Fruit fly (Drosophila melanogaster) whole organism, pupa: ENCODE measurements around the gene Rok.

ENCODE experiments used
- CG10348 ChIP-seq: fragments of 200-800 bp; sonication (Bioruptor generic); IDR thresholded peaks from 2 replicates; pipeline ENCODE4 v1.3.6; 2022; ENCODE audit warnings: missing biosample characterization, missing genetic modification characterization
- CG12605 ChIP-seq: fragments of 200-800 bp; sonication (Bioruptor generic); IDR thresholded peaks from 2 replicates; pipeline ENCODE4 v1.3.6; 2022; ENCODE audit warnings: missing biosample characterization, missing genetic modification characterization
- CG13204 ChIP-seq: fragments of 200-800 bp; sonication (Bioruptor generic); optimal IDR thresholded peaks from 2 replicates; lab custom pipeline; 2018; ENCODE audit warnings: missing biosample characterization, mild to moderate bottlenecking, missing genetic modification characterization, moderate library complexity
- CG14655 ChIP-seq: fragments of 200-800 bp; sonication (Bioruptor generic); optimal IDR thresholded peaks from 3 replicates; lab custom pipeline; 2017; ENCODE audit warnings: mild to moderate bottlenecking, missing biosample characterization, missing genetic modification reagents, missing genetic modification characterization
- CG15710 ChIP-seq: fragments of 200-800 bp; sonication (Bioruptor generic); optimal IDR thresholded peaks from 2 replicates; lab custom pipeline; 2018; ENCODE audit warnings: missing biosample characterization, mild to moderate bottlenecking, missing genetic modification characterization, moderate library complexity
- CG32121 ChIP-seq: fragments of 200-800 bp; sonication (Bioruptor generic); IDR thresholded peaks from 2 replicates; pipeline ENCODE4 v1.3.6; 2022; ENCODE audit warnings: missing biosample characterization, missing genetic modification characterization
- CG8159 ChIP-seq: fragments of 200-800 bp; sonication (Bioruptor generic); optimal IDR thresholded peaks from 3 replicates; lab custom pipeline; 2018; ENCODE audit warnings: missing biosample characterization, mild to moderate bottlenecking, missing genetic modification characterization, moderate library complexity
- CG8301 ChIP-seq: fragments of 200-800 bp; sonication (Bioruptor generic); optimal IDR thresholded peaks from 2 replicates; lab custom pipeline; 2018; ENCODE audit warnings: missing biosample characterization, mild to moderate bottlenecking, missing genetic modification characterization
- CG9948 ChIP-seq: fragments of 200-800 bp; sonication (Bioruptor generic); optimal IDR thresholded peaks from 2 replicates; lab custom pipeline; 2018; ENCODE audit warnings: missing biosample characterization, mild to moderate bottlenecking, missing genetic modification characterization, moderate library complexity
- D1 ChIP-seq: fragments of 200-800 bp; sonication (Bioruptor generic); optimal IDR thresholded peaks from 2 replicates; lab custom pipeline; 2018; ENCODE audit warnings: missing biosample characterization, mild to moderate bottlenecking, missing genetic modification characterization, moderate library complexity
- EcR ChIP-seq: fragments of 200-800 bp; sonication (Bioruptor generic); optimal IDR thresholded peaks from 3 replicates; lab custom pipeline; 2019; ENCODE audit warnings: missing biosample characterization, missing genetic modification characterization, mild to moderate bottlenecking, moderate library complexity, missing genetic modification reagents
- Ets98B ChIP-seq: fragments of 200-800 bp; sonication (Bioruptor generic); IDR thresholded peaks from 2 replicates; pipeline ENCODE4 v1.3.6; 2022; ENCODE audit warnings: missing biosample characterization, missing genetic modification characterization
- Pif1A ChIP-seq: fragments of 200-800 bp; sonication (Bioruptor generic); optimal IDR thresholded peaks from 3 replicates; lab custom pipeline; 2016; ENCODE audit warnings: missing biosample characterization, missing genetic modification characterization
- Snoo ChIP-seq: fragments of 200-800 bp; sonication (Bioruptor generic); optimal IDR thresholded peaks from 3 replicates; lab custom pipeline; 2017; ENCODE audit warnings: missing biosample characterization, mild to moderate bottlenecking, missing genetic modification characterization, inconsistent platforms
- fd96Ca ChIP-seq: fragments of 200-800 bp; sonication (Bioruptor generic); IDR thresholded peaks from 3 replicates; pipeline ENCODE4 v1.3.6; 2022; ENCODE audit warnings: missing biosample characterization, missing genetic modification characterization
- gl ChIP-seq: fragments of 200-800 bp; sonication (Bioruptor generic); optimal IDR thresholded peaks from 2 replicates; lab custom pipeline; 2018; ENCODE audit warnings: missing biosample characterization, mild to moderate bottlenecking, missing genetic modification characterization
- rn ChIP-seq: fragments of 200-800 bp; sonication (Bioruptor generic); IDR thresholded peaks from 2 replicates; pipeline ENCODE4 v1.3.6; 2022; ENCODE audit warnings: missing biosample characterization, missing genetic modification characterization

Gene Rok

DNA sequence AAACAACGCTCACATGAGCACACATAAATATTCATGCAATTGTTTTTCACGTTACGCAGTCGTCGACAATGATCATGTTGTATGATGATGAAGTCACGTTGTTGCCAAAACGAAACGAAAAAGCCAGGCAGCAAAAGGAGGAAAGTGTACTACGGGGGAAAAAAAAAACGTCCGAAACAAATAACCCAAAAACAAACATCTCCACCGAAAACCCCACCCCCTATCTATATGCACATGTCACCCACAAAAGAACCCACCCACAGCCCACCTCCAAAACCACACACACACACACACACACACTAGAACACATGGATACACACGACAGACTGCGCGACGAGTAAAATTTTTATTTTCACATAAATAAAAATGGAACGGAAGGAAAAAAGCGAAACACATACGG, 62.1 kb downstream of the Rok start:
- TF ChIP-seq gl, result no peak
- TF ChIP-seq CG32121 (GFP tag; lab: Robert Waterston, UW), result 0 out of 2 replicates have a peak, but pooled peaks have one; percentile 12
- no peak for TF ChIP-seq CG8301 (tag; lab: Kevin White, UChicago)
- TF ChIP-seq, all 21 proteins: peak for 1

- TF ChIP-seq fd96Ca, result no peak
- no peak for TF ChIP-seq CG8159 (tag; lab: Kevin White, UChicago)
- TF ChIP-seq Snoo (tag; lab: Kevin White, UChicago), result no peak
- no peak for TF ChIP-seq CG32121 (GFP tag; lab: Robert Waterston, UW)
- no peak for TF ChIP-seq CG8301 (tag; lab: Kevin White, UChicago)
- no peak for TF ChIP-seq CG12605 (GFP tag; lab: Robert Waterston, UW)
- TF ChIP-seq rn (GFP tag; lab: Robert Waterston, UW), result no peak
- TF ChIP-seq CG13204 (GFP tag; lab: Kevin White, UChicago), result no peak
- no peak for TF ChIP-seq CG9948 (tag; lab: Kevin White, UChicago)
- no peak for TF ChIP-seq D1 (tag; lab: Kevin White, UChicago)
- TF ChIP-seq CG15710 (tag; lab: Kevin White, UChicago), result no peak
- TF ChIP-seq Pif1A (GFP tag; lab: Kevin White, UChicago), result no peak
- no peak for TF ChIP-seq EcR (GFP tag; lab: Kevin White, UChicago)
- TF ChIP-seq CG10348, result no peak
- no peak for TF ChIP-seq CG14655 (GFP tag; lab: Kevin White, UChicago)
- no peak for TF ChIP-seq Ets98B (GFP tag; lab: Robert Waterston, UW)
Observed at dm6 chrX:16574114-16574513, 63.1 kb downstream of the Rok start.
